Worm (Caenorhabditis elegans): Measurements from ENCODE around the gene mics-1.

The mics-1 gene

ce11 chrV:10549717-10550116 is 28.4 kb downstream of the mics-1 start, which contains the start of gene F32G8.2:
Gene F32G8.2 (plus strand): TSS chrV:10550017.
- no peak for TF ChIP-seq swsn-7 (tag; optimal IDR thresholded peaks at IDR 0.05)
- TF ChIP-seq dpl-1 (GFP tag; optimal IDR thresholded peaks at IDR 0.05): no peak
- TF ChIP-seq nhr-20 (tag; optimal IDR thresholded peaks at IDR 0.05): no peak
- no peak for TF ChIP-seq unc-62 (GFP tag; optimal IDR thresholded peaks at IDR 0.05)
- TF ChIP-seq fkh-8 (tag; optimal IDR thresholded peaks at IDR 0.05): no peak
- no peak for TF ChIP-seq unc-30 (tag; optimal IDR thresholded peaks at IDR 0.05)

ce11 chrV:10548981-10549380 is 29.1 kb downstream of the mics-1 start, which contains the start of gene srd-34:
Gene srd-34 (minus strand): TSS chrV:10549081.
- TF ChIP-seq vab-15 (tag; optimal IDR thresholded peaks at IDR 0.05): no peak

ce11 chrV:10546749-10547148 is 31.4 kb downstream of the mics-1 start, which contains the start of gene F25D1.5:
Gene F25D1.5 (minus strand): TSS chrV:10546783.
- TF ChIP-seq dpl-1 (GFP tag; optimal IDR thresholded peaks at IDR 0.05): no peak
- no peak for TF ChIP-seq mab-9 (GFP tag; IDR thresholded peaks at IDR 0.05)
- TF ChIP-seq grh-1 (GFP tag; IDR thresholded peaks at IDR 0.05): no peak
- TF ChIP-seq snpc-4 (tag; optimal IDR thresholded peaks at IDR 0.05): no peak
- TF ChIP-seq tbx-2 (tag; optimal IDR thresholded peaks at IDR 0.05): no peak
- TF ChIP-seq elt-2 (tag; optimal IDR thresholded peaks at IDR 0.05): peak; percentile 1
- no peak for TF ChIP-seq skn-1 (tag; optimal IDR thresholded peaks at IDR 0.05)
- TF ChIP-seq fkh-10 (GFP tag; optimal IDR thresholded peaks at IDR 0.05): no peak
- no peak for TF ChIP-seq ceh-88 (GFP tag; IDR thresholded peaks at IDR 0.05)
- TF ChIP-seq nhr-84 (tag; optimal IDR thresholded peaks at IDR 0.05): no peak
- TF ChIP-seq nhr-11 (tag; optimal IDR thresholded peaks at IDR 0.05): no peak
- no peak for TF ChIP-seq unc-30 (tag; optimal IDR thresholded peaks at IDR 0.05)
- no peak for TF ChIP-seq lin-39 (tag; optimal IDR thresholded peaks at IDR 0.05)
- TF ChIP-seq ztf-11 (tag; optimal IDR thresholded peaks at IDR 0.05): no peak
- no peak for TF ChIP-seq snu-23 (GFP tag; optimal IDR thresholded peaks at IDR 0.05)
- no peak for TF ChIP-seq ceh-8 (GFP tag; optimal IDR thresholded peaks at IDR 0.05)
- TF ChIP-seq pag-3 (tag; optimal IDR thresholded peaks at IDR 0.05; ENCODE audit: borderline replicate concordance, insufficient read depth): no peak
- no peak for TF ChIP-seq nhr-76 (tag; optimal IDR thresholded peaks at IDR 0.05)
- no peak for TF ChIP-seq ceh-82 (tag; optimal IDR thresholded peaks at IDR 0.05)
- TF ChIP-seq pax-3 (tag; optimal IDR thresholded peaks at IDR 0.05): no peak
- no peak for TF ChIP-seq pqm-1 (tag; optimal IDR thresholded peaks at IDR 0.05)
- TF ChIP-seq ceh-63 (GFP tag; optimal IDR thresholded peaks at IDR 0.05): no peak
- no peak for TF ChIP-seq mef-2 (tag; optimal IDR thresholded peaks at IDR 0.05)
- TF ChIP-seq nhr-20 (tag; optimal IDR thresholded peaks at IDR 0.05): peak; percentile 36
- no peak for TF ChIP-seq xbp-1 (tag; optimal IDR thresholded peaks at IDR 0.05)
- no peak for TF ChIP-seq lin-14 (GFP tag; optimal IDR thresholded peaks at IDR 0.05)
- TF ChIP-seq isw-1 (GFP tag; IDR thresholded peaks at IDR 0.05): no peak
- TF ChIP-seq elt-3 (tag; optimal IDR thresholded peaks at IDR 0.05): no peak
- TF ChIP-seq aha-1 (tag; optimal IDR thresholded peaks at IDR 0.05): no peak
- peak; percentile 79 for TF ChIP-seq nhr-85 (tag)
- no peak for TF ChIP-seq nhr-12 (tag; optimal IDR thresholded peaks at IDR 0.05)
- TF ChIP-seq egl-13 (tag; optimal IDR thresholded peaks at IDR 0.05): no peak
- no peak for TF ChIP-seq unc-86 (tag; optimal IDR thresholded peaks at IDR 0.05)
- no peak for TF ChIP-seq C16A3.4 (tag; optimal IDR thresholded peaks at IDR 0.05)
- no peak; the same call in 1 of the 2 replicates for TF ChIP-seq nhr-19 (GFP tag; conservative IDR thresholded peaks at IDR 0.05)
- no peak for TF ChIP-seq tlp-1 (tag; optimal IDR thresholded peaks at IDR 0.05)
- no peak for TF ChIP-seq Y116A8C.19 (tag; optimal IDR thresholded peaks at IDR 0.05; ENCODE audit: borderline replicate concordance)
- TF ChIP-seq vab-15 (tag; optimal IDR thresholded peaks at IDR 0.05): no peak
- TF ChIP-seq hlh-4 (tag; optimal IDR thresholded peaks at IDR 0.05): no peak
- TF ChIP-seq C04F5.9 (tag; optimal IDR thresholded peaks at IDR 0.05): no peak
- TF ChIP-seq nhr-47 (tag; optimal IDR thresholded peaks at IDR 0.05): no peak
- TF ChIP-seq nhr-77 (tag; optimal IDR thresholded peaks at IDR 0.05): peak; percentile 80
- no peak for TF ChIP-seq lin-13 (GFP tag; optimal IDR thresholded peaks at IDR 0.05)
- peak in 1 of 2 experiments; percentile 6 for TF ChIP-seq efl-1 (optimal IDR thresholded peaks at IDR 0.05)
- TF ChIP-seq efl-1 (GFP tag; optimal IDR thresholded peaks at IDR 0.05 in 1 of 2): no peak
- peak; percentile 6 for TF ChIP-seq nhr-90 (tag; optimal IDR thresholded peaks at IDR 0.05; ENCODE audit: poor library complexity)

Data from whole organism, L1 larva.